Fruit fly (Drosophila melanogaster): ENCODE results near the gene CG32147.

DNA sequence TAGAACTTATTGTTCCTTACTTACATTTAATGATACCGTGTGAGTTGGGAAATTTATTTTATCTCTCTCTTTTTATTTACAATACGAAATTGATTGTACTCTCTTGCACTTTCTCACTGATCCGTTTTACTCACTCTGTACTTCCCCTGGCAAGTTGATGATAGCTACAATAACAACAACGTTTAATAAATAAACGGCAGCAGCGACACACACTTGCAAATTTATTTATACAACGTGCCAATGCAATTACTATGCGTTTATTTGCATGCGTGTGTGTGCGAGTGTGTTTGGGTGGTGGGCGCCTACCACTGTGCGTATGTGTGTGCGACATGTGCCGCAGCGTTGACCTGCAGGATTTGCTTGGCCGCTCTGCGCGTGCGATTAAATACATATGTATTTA is 44.3 kb downstream of the CG32147 start:
- TF ChIP-seq CG14655 (GFP tag; optimal IDR thresholded peaks at IDR 0.05) (no peak), Ets98B (GFP tag; IDR thresholded peaks at IDR 0.05) (no peak), CG8159 (tag; optimal IDR thresholded peaks at IDR 0.05) (no peak), CG9948 (tag; optimal IDR thresholded peaks at IDR 0.05) (no peak), CG4496 (GFP tag; IDR thresholded peaks at IDR 0.05) (no peak), D1 (tag; optimal IDR thresholded peaks at IDR 0.05) (no peak)
